Fruit fly (Drosophila melanogaster) whole organism, wandering third instar larva: Measurements from ENCODE around the gene CG14841.

ENCODE experiments used
- Abd-B ChIP-seq: fragments of >200 bp; optimal IDR thresholded peaks from 2 replicates; lab custom pipeline; 2017; ENCODE audit warnings: missing biosample characterization, missing genetic modification characterization
- CG32264 ChIP-seq: fragments of 200-800 bp; sonication (Bioruptor generic); optimal IDR thresholded peaks from 2 replicates; lab custom pipeline; 2016; ENCODE audit warnings: missing biosample characterization, missing genetic modification characterization
- GATAd ChIP-seq: sonication (Bioruptor generic); optimal IDR thresholded peaks from 2 replicates; lab custom pipeline; 2016; ENCODE audit warnings: missing biosample characterization, missing genetic modification characterization
- HLH106 ChIP-seq: fragments of 200-800 bp; optimal IDR thresholded peaks from 3 replicates; lab custom pipeline; 2019; ENCODE audit warnings: missing biosample characterization, mild to moderate bottlenecking, missing genetic modification characterization, moderate library complexity
- Hr78 ChIP-seq: fragments of >200 bp; optimal IDR thresholded peaks from 2 replicates; lab custom pipeline; 2017; ENCODE audit warnings: missing biosample characterization, missing genetic modification characterization
- Myc ChIP-seq: fragments of >200 bp; optimal IDR thresholded peaks from 2 replicates; lab custom pipeline; 2017
- N ChIP-seq: fragments of >200 bp; optimal IDR thresholded peaks from 2 replicates; lab custom pipeline; 2018; ENCODE audit warnings: missing biosample characterization, missing external identifiers, missing genetic modification characterization
- dl ChIP-seq, 2 experiments: fragments of 175-275, 200-275 bp in 1 of 2; fragments of 200-275 bp in 1 of 2; sonication (Bioruptor generic); optimal IDR thresholded peaks; lab custom pipeline; 2018; ENCODE audit warnings: mild to moderate bottlenecking in 2 of 2, missing biosample characterization in 2 of 2, missing genetic modification characterization in 2 of 2, moderate library complexity in 2 of 2; ENCODE audit not compliant: partially characterized antibody in 2 of 2, insufficient read depth in 1 of 2
- foxo ChIP-seq, 2 experiments: fragments of 200-800 bp; sonication (Bioruptor generic); optimal IDR thresholded peaks; 2 replicates in 1 of 2; 3 replicates in 1 of 2; lab custom pipeline; 2016 to 2017; ENCODE audit warnings: missing biosample characterization in 2 of 2, missing genetic modification characterization in 2 of 2
- h ChIP-seq: fragments of 200-800 bp; sonication (Bioruptor generic); optimal IDR thresholded peaks from 3 replicates; lab custom pipeline; 2016; ENCODE audit warnings: missing biosample characterization, mild to moderate bottlenecking, missing genetic modification characterization
- jim ChIP-seq: fragments of 175-275, 200-325 bp; sonication (Bioruptor generic); optimal IDR thresholded peaks from 2 replicates; lab custom pipeline; 2016; ENCODE audit warnings: missing biosample characterization, mild to moderate bottlenecking, missing genetic modification characterization
- psq ChIP-seq: fragments of 200-800 bp; sonication (Bioruptor generic); optimal IDR thresholded peaks from 3 replicates; lab custom pipeline; 2017; ENCODE audit warnings: missing biosample characterization, mild to moderate bottlenecking, missing genetic modification characterization, moderate library complexity
- sage ChIP-seq: fragments of 200-800 bp; sonication (Bioruptor generic); optimal IDR thresholded peaks from 2 replicates; lab custom pipeline; 2016; ENCODE audit warnings: missing biosample characterization, mild to moderate bottlenecking, missing genetic modification characterization
- sv ChIP-seq: fragments of 200-800 bp; sonication (Bioruptor generic); optimal IDR thresholded peaks from 3 replicates; lab custom pipeline; 2016; ENCODE audit warnings: missing biosample characterization, missing genetic modification characterization

- no peak for TF ChIP-seq jim (GFP tag; lab: Kevin White, UChicago)
- no peak for TF ChIP-seq foxo (GFP tag; optimal IDR thresholded peaks at IDR 0.05; lab: Kevin White, UChicago)
- TF ChIP-seq sage (GFP tag; lab: Kevin White, UChicago) = no peak
- TF ChIP-seq psq (GFP tag; lab: Kevin White, UChicago) = no peak
- TF ChIP-seq h = no peak
- no peak for TF ChIP-seq dl (GFP tag; optimal IDR thresholded peaks at IDR 0.05; lab: Kevin White, UChicago; ENCODE audit: insufficient read depth in 1 of 2, partially characterized antibody in 2 of 2)
- no peak for TF ChIP-seq Hr78 (GFP tag; lab: Kevin White, UChicago)
- no peak for TF ChIP-seq GATAd
- TF ChIP-seq Myc (lab: Kevin White, UChicago) = no peak
- no peak for TF ChIP-seq sv (GFP tag; lab: Kevin White, UChicago)
- no peak for TF ChIP-seq CG32264 (GFP tag; lab: Kevin White, UChicago)
- TF ChIP-seq Abd-B (GFP tag; lab: Kevin White, UChicago) = no peak
- no peak for TF ChIP-seq N (GFP tag; lab: Kevin White, UChicago)
- no peak for TF ChIP-seq HLH106 (tag; lab: Kevin White, UChicago)
These were observed 17.6 kb downstream of the CG14841 start, which contains the start of gene CG43291 for dm6 chr3R:14244577-14244976.
